Worm (Caenorhabditis elegans) whole organism, L3 larva: ENCODE data around the gene F21A3.11.

Source experiments
- ama-1 ChIP-seq: fragments of 150-350 bp; optimal IDR thresholded peaks from 2 replicates; lab custom pipeline; 2018
- fkh-10 ChIP-seq: sonication (generic microtip); optimal IDR thresholded peaks from 2 replicates; lab custom pipeline; 2017; ENCODE audit warnings: missing biosample characterization, missing genetic modification reagents, missing genetic modification characterization
- nhr-237 ChIP-seq: fragments of 150-350 bp; optimal IDR thresholded peaks from 2 replicates; lab custom pipeline; 2014; ENCODE audit warnings: missing biosample characterization, missing genetic modification characterization
- nhr-77 ChIP-seq: fragments of 150-350 bp; optimal IDR thresholded peaks from 2 replicates; lab custom pipeline; 2014; ENCODE audit warnings: missing biosample characterization, missing genetic modification characterization

ce11 chrV:15521920-15522319 lies 11.1 kb downstream of the F21A3.11 start, which contains the start of gene lgc-31:
- TF ChIP-seq fkh-10 (GFP tag; lab: Kevin White, UChicago) (no peak), nhr-237 (tag; lab: Kevin White, UChicago) (no peak), ama-1 (lab: Kevin White, UChicago) (no peak), nhr-77 (tag; lab: Kevin White, UChicago) (no peak)
